Worm (Caenorhabditis elegans) whole organism, L1 larva: ENCODE data around the gene dpy-2.
A peak's percentile ranks its signal among the peaks of the same experiment; 100 is the strongest.

ENCODE experiments used
- Y116A8C.19 ChIP-seq: sonication (generic microtip); optimal IDR thresholded peaks from 2 replicates; lab custom pipeline; 2016; ENCODE audit warnings: missing compliant biosample characterization, missing genetic modification characterization, borderline replicate concordance
- ama-1 ChIP-seq: fragments of 150-350 bp; optimal IDR thresholded peaks from 2 replicates; lab custom pipeline; 2014
- efl-1 ChIP-seq, 4 experiments: fragments of 150-350 bp; optimal IDR thresholded peaks in 3 of 4; peaks in 1 of 4; 1 replicate in 1 of 4; 2 replicates in 3 of 4; lab custom pipeline; 2014; ENCODE audit warnings: missing biosample characterization in 2 of 4, missing genetic modification characterization in 2 of 4, missing genetic modification reagents in 2 of 4
- elt-2 ChIP-seq: sonication (generic microtip); optimal IDR thresholded peaks from 2 replicates; lab custom pipeline; 2016; ENCODE audit warnings: missing genetic modification characterization, mild to moderate bottlenecking, inconsistent platforms, missing compliant biosample characterization, missing genetic modification reagents
- elt-3 ChIP-seq, 6 experiments: fragments of 150-350 bp in 1 of 6; sonication (generic microtip); optimal IDR thresholded peaks; 2 replicates each; lab custom pipeline; 2017 to 2018; ENCODE audit warnings: missing biosample characterization in 6 of 6, missing genetic modification characterization in 6 of 6, inconsistent platforms in 1 of 6
- fkh-10 ChIP-seq: sonication (generic microtip); optimal IDR thresholded peaks from 2 replicates; lab custom pipeline; 2017; ENCODE audit warnings: missing biosample characterization, missing genetic modification reagents, missing genetic modification characterization
- fos-1 ChIP-seq: fragments of 150-350 bp; optimal IDR thresholded peaks from 2 replicates; lab custom pipeline; 2014; ENCODE audit warnings: missing biosample characterization, missing genetic modification characterization
- grh-1 ChIP-seq: fragments of 200-800 bp; sonication (Bioruptor generic); IDR thresholded peaks from 2 replicates; pipeline ENCODE4 v1.3.6; 2022; ENCODE audit warnings: missing genetic modification reagents, missing genetic modification characterization, missing compliant biosample characterization
- lin-14 ChIP-seq: fragments of 200-800 bp; sonication (Bioruptor generic); optimal IDR thresholded peaks from 2 replicates; lab custom pipeline; 2018; ENCODE audit warnings: mild to moderate bottlenecking, missing genetic modification characterization, moderate library complexity, missing compliant biosample characterization
- lin-15B ChIP-seq: fragments of 150-350 bp; sonication (generic microtip); optimal IDR thresholded peaks from 3 replicates; lab custom pipeline; 2014; ENCODE audit warnings: missing biosample characterization, missing genetic modification characterization
- mdl-1 ChIP-seq, 2 experiments: fragments of 150-350 bp; optimal IDR thresholded peaks; 2 replicates each; lab custom pipeline; 2014 to 2017; ENCODE audit warnings: missing biosample characterization in 2 of 2, missing genetic modification characterization in 2 of 2, inconsistent platforms in 1 of 2
- nhr-11 ChIP-seq: fragments of 150-350 bp; optimal IDR thresholded peaks from 2 replicates; lab custom pipeline; 2014; ENCODE audit warnings: missing biosample characterization, missing genetic modification characterization
- nhr-20 ChIP-seq: sonication (generic microtip); optimal IDR thresholded peaks from 2 replicates; lab custom pipeline; 2016; ENCODE audit warnings: mild to moderate bottlenecking, missing genetic modification characterization, missing compliant biosample characterization
- nhr-90 ChIP-seq: sonication (generic microtip); optimal IDR thresholded peaks from 2 replicates; lab custom pipeline; 2016; ENCODE audit warnings: mild to moderate bottlenecking, missing genetic modification characterization, missing compliant biosample characterization; ENCODE audit not compliant: poor library complexity
- sox-4 ChIP-seq: sonication (generic microtip); optimal IDR thresholded peaks from 2 replicates; lab custom pipeline; 2016; ENCODE audit warnings: missing genetic modification characterization, missing compliant biosample characterization
- zag-1 ChIP-seq: fragments of 150-350 bp; optimal IDR thresholded peaks from 2 replicates; lab custom pipeline; 2014; ENCODE audit warnings: missing biosample characterization, missing genetic modification characterization
- ztf-4 ChIP-seq: fragments of 150-350 bp; optimal IDR thresholded peaks from 2 replicates; lab custom pipeline; 2014; ENCODE audit warnings: missing biosample characterization, missing genetic modification characterization

The dpy-2 gene

DNA sequence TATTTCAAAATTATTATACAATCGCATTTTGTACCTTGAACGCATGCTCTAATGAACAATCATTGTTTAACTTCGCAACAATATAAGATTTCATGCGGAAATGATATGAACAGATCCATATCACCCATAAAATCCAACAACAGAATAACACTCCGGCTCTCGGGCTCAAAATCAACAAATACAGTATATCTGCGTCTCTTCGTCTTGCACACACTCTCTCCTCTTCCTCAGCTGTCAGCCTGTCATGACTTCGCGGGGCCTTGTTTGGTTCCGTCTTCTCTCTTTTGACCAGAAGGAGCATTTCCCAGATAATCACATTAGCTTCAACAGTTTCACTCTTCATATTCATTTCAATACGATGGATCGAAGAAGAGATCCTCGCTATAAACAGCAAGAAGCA lies 42.1 kb downstream of the dpy-2 start, which contains the start of gene F41G3.3:
Gene F41G3.3, plus strand, starts transcription at position 301 of the 400 bp plus-strand sequence.
- TF ChIP-seq sox-4 (tag; lab: Kevin White, UChicago): no peak
- no peak for TF ChIP-seq elt-3 (tag; optimal IDR thresholded peaks at IDR 0.05; lab: Kevin White, UChicago)
- TF ChIP-seq efl-1 (optimal IDR thresholded peaks at IDR 0.05; lab: Kevin White, UChicago): no peak
- no peak for TF ChIP-seq efl-1 (GFP tag; optimal IDR thresholded peaks at IDR 0.05 in 1 of 2; lab: Kevin White, UChicago)
- TF ChIP-seq nhr-20 (tag; lab: Kevin White, UChicago): no peak
- TF ChIP-seq zag-1 (tag; lab: Kevin White, UChicago): no peak
- no peak for TF ChIP-seq fos-1 (tag; lab: Kevin White, UChicago)
- no peak for TF ChIP-seq nhr-90
- no peak for TF ChIP-seq nhr-11 (tag; lab: Kevin White, UChicago)
- no peak for TF ChIP-seq fkh-10 (GFP tag; lab: Kevin White, UChicago)
- no peak for TF ChIP-seq ama-1 (lab: Kevin White, UChicago)
- TF ChIP-seq lin-15B (tag; lab: Kevin White, UChicago): no peak
- TF ChIP-seq elt-2: no peak
- no peak for TF ChIP-seq ztf-4
- no peak for TF ChIP-seq Y116A8C.19
- TF ChIP-seq grh-1 (GFP tag; lab: Robert Waterston, UW): no peak

DNA sequence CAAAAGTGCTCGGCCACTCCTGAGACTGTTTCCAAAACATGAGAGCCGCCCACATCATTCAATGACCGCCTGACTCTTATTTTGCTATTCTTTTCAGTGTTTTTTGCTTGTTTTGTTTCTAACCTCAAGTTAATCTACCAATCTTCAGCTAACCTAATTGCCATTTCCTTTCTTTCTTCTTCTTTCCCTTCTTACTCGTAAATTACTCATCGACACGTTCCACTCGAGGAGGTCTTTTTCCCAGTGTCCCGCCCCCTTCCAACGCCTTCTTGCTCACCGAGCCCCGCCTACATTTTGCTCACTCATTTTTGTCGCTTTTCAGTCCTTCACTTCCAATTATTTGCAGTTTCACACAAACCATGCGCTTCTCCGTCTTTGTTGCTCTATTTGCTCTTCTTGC lies 50.6 kb downstream of the dpy-2 start, which contains the start of gene nlp-50:
Gene nlp-50, plus strand, starts transcription at position 301 of the 400 bp plus-strand sequence.
- TF ChIP-seq mdl-1 (tag; optimal IDR thresholded peaks at IDR 0.05; lab: Kevin White, UChicago) (no peak), lin-14 (GFP tag; lab: Kevin White, UChicago) (peak; percentile 2)
